Worm (Caenorhabditis elegans) whole organism, L2 larva: ENCODE measurements around the gene F52B11.5.

Experiments used
- C34F6.9 ChIP-seq: fragments of 150-350 bp; optimal IDR thresholded peaks from 2 replicates; lab custom pipeline; 2014; ENCODE audit warnings: missing biosample characterization, missing genetic modification characterization
- R02D3.7 ChIP-seq: fragments of 150-350 bp; optimal IDR thresholded peaks from 2 replicates; lab custom pipeline; 2014; ENCODE audit warnings: missing biosample characterization, missing genetic modification characterization
- Y55F3AM.14 ChIP-seq: fragments of 200-800 bp; sonication (Bioruptor generic); optimal IDR thresholded peaks from 2 replicates; lab custom pipeline; 2018; ENCODE audit warnings: mild to moderate bottlenecking, missing genetic modification characterization, missing compliant biosample characterization
- ama-1 ChIP-seq: fragments of 150-350 bp; optimal IDR thresholded peaks from 2 replicates; lab custom pipeline; 2018; ENCODE audit warnings: inconsistent platforms
- blmp-1 ChIP-seq: sonication (generic microtip); optimal IDR thresholded peaks from 2 replicates; lab custom pipeline; 2017; ENCODE audit warnings: missing genetic modification characterization, mild to moderate bottlenecking, missing compliant biosample characterization, antibody characterized with exemption, moderate library complexity; ENCODE audit not compliant: insufficient read depth
- ceh-16 ChIP-seq: fragments of 150-350 bp; optimal IDR thresholded peaks from 2 replicates; lab custom pipeline; 2014; ENCODE audit warnings: missing biosample characterization, missing genetic modification characterization
- ceh-82 ChIP-seq: fragments of 150-350 bp; optimal IDR thresholded peaks from 2 replicates; lab custom pipeline; 2014; ENCODE audit warnings: missing biosample characterization, missing genetic modification characterization
- crh-2 ChIP-seq: sonication (generic microtip); optimal IDR thresholded peaks from 2 replicates; lab custom pipeline; 2017; ENCODE audit warnings: missing biosample characterization, missing genetic modification characterization
- elt-1 ChIP-seq: fragments of 150-350 bp; optimal IDR thresholded peaks from 2 replicates; lab custom pipeline; 2014; ENCODE audit warnings: missing biosample characterization, missing genetic modification characterization
- fos-1 ChIP-seq: fragments of 150-350 bp; optimal IDR thresholded peaks from 2 replicates; lab custom pipeline; 2014; ENCODE audit warnings: missing biosample characterization, missing genetic modification characterization
- lin-13 ChIP-seq: fragments of 150-350 bp; optimal IDR thresholded peaks from 2 replicates; lab custom pipeline; 2014; ENCODE audit warnings: missing biosample characterization, missing genetic modification reagents, missing genetic modification characterization
- lin-39 ChIP-seq: fragments of 150-350 bp; optimal IDR thresholded peaks from 2 replicates; lab custom pipeline; 2014; ENCODE audit warnings: missing biosample characterization, missing genetic modification reagents, missing genetic modification characterization
- lsy-2 ChIP-seq, 2 experiments: fragments of 150-350 bp in 1 of 2; sonication (generic microtip) in 1 of 2; optimal IDR thresholded peaks; 2 replicates each; lab custom pipeline; 2014 to 2017; ENCODE audit warnings: missing biosample characterization in 2 of 2, missing genetic modification characterization in 2 of 2
- mab-5 ChIP-seq: fragments of 150-350 bp; optimal IDR thresholded peaks from 2 replicates; lab custom pipeline; 2014; ENCODE audit warnings: missing biosample characterization, missing genetic modification characterization
- mdl-1 ChIP-seq, 2 experiments: fragments of 150-350 bp in 1 of 2; sonication (generic microtip) in 1 of 2; optimal IDR thresholded peaks; 2 replicates each; lab custom pipeline; 2017; ENCODE audit warnings: missing biosample characterization in 2 of 2, missing genetic modification characterization in 2 of 2
- nhr-10 ChIP-seq: sonication (generic microtip); optimal IDR thresholded peaks from 2 replicates; lab custom pipeline; 2017; ENCODE audit warnings: missing biosample characterization, missing genetic modification characterization
- nhr-11 ChIP-seq: fragments of 150-350 bp; optimal IDR thresholded peaks from 2 replicates; lab custom pipeline; 2014; ENCODE audit warnings: missing biosample characterization, missing genetic modification characterization
- nhr-129 ChIP-seq: fragments of 150-350 bp; optimal IDR thresholded peaks from 2 replicates; lab custom pipeline; 2014; ENCODE audit warnings: missing biosample characterization, missing genetic modification characterization
- nhr-21 ChIP-seq: fragments of 150-350 bp; optimal IDR thresholded peaks from 2 replicates; lab custom pipeline; 2014; ENCODE audit warnings: missing biosample characterization, missing genetic modification characterization
- nhr-23 ChIP-seq: fragments of 150-350 bp; optimal IDR thresholded peaks from 2 replicates; lab custom pipeline; 2014; ENCODE audit warnings: missing biosample characterization, missing genetic modification reagents, missing genetic modification characterization
- nhr-237 ChIP-seq: fragments of 150-350 bp; optimal IDR thresholded peaks from 2 replicates; lab custom pipeline; 2014; ENCODE audit warnings: missing biosample characterization, missing genetic modification characterization
- nhr-77 ChIP-seq: fragments of 150-350 bp; optimal IDR thresholded peaks from 2 replicates; lab custom pipeline; 2014; ENCODE audit warnings: missing biosample characterization, missing genetic modification characterization
- skn-1 ChIP-seq: sonication (generic microtip); optimal IDR thresholded peaks from 2 replicates; lab custom pipeline; 2017; ENCODE audit warnings: missing biosample characterization, missing genetic modification characterization
- sma-9 ChIP-seq, 2 experiments: fragments of 150-350 bp in 1 of 2; sonication (generic microtip) in 1 of 2; optimal IDR thresholded peaks; 2 replicates each; lab custom pipeline; 2014 to 2016; ENCODE audit warnings: missing genetic modification characterization in 2 of 2, mild to moderate bottlenecking in 1 of 2, missing biosample characterization in 1 of 2, missing compliant biosample characterization in 1 of 2, missing genetic modification reagents in 1 of 2, moderate library complexity in 1 of 2
- snpc-4 ChIP-seq: fragments of 150-350 bp; optimal IDR thresholded peaks from 2 replicates; lab custom pipeline; 2014; ENCODE audit warnings: missing biosample characterization, missing genetic modification characterization
- unc-39 ChIP-seq: fragments of 150-350 bp; optimal IDR thresholded peaks from 2 replicates; lab custom pipeline; 2014; ENCODE audit warnings: missing biosample characterization, missing genetic modification characterization
- unc-55 ChIP-seq: fragments of 150-350 bp; sonication (generic microtip); optimal IDR thresholded peaks from 3 replicates; lab custom pipeline; 2014; ENCODE audit warnings: missing biosample characterization, missing genetic modification reagents, missing genetic modification characterization
- unc-62 ChIP-seq: fragments of 150-350 bp; optimal IDR thresholded peaks from 2 replicates; lab custom pipeline; 2014; ENCODE audit warnings: missing biosample characterization, missing genetic modification reagents, missing genetic modification characterization
- ztf-1 ChIP-seq: fragments of 200-800 bp; sonication (Bioruptor generic); conservative IDR thresholded peaks from 2 replicates; pipeline ENCODE4 v1.3.6; 2022; ENCODE audit warnings: missing genetic modification characterization, missing compliant biosample characterization
- ztf-11 ChIP-seq: sonication (generic microtip); optimal IDR thresholded peaks from 2 replicates; lab custom pipeline; 2017; ENCODE audit warnings: missing biosample characterization, missing genetic modification characterization

F52B11.5 gene

ce11 chrIV:14086395-14086794, 16.6 kb downstream of the F52B11.5 start:
- no peak for TF ChIP-seq snpc-4 (tag; lab: Kevin White, UChicago)
- TF ChIP-seq unc-55 (GFP tag; lab: Kevin White, UChicago), result no peak
- peak; percentile 6 for TF ChIP-seq nhr-21 (tag; lab: Kevin White, UChicago)
- peak; percentile 11 for TF ChIP-seq nhr-129 (tag; lab: Kevin White, UChicago)

ce11 chrIV:14083505-14083904, 19.5 kb downstream of the F52B11.5 start, which contains the start of gene F52B11.2:
Gene F52B11.2 (plus strand): TSS chrIV:14083568.
- TF ChIP-seq blmp-1, result no peak

ce11 chrIV:14082956-14083355, 20.1 kb downstream of the F52B11.5 start:
- TF ChIP-seq sma-9 (GFP tag; optimal IDR thresholded peaks at IDR 0.05; lab: Kevin White, UChicago) (no peak), sma-9 (tag; optimal IDR thresholded peaks at IDR 0.05; lab: Kevin White, UChicago) (no peak), skn-1 (tag; lab: Kevin White, UChicago) (no peak), lin-13 (no peak), mdl-1 (tag; optimal IDR thresholded peaks at IDR 0.05; lab: Kevin White, UChicago) (no peak), lin-39 (no peak), nhr-23 (no peak), ama-1 (no peak), unc-55 (GFP tag; lab: Kevin White, UChicago) (peak; percentile 15), Y55F3AM.14 (GFP tag; lab: Kevin White, UChicago) (no peak), C34F6.9 (tag; lab: Kevin White, UChicago) (no peak), crh-2 (peak; percentile 38), elt-1 (tag; lab: Kevin White, UChicago) (no peak), ztf-1 (GFP tag; lab: Robert Waterston, UW) (no peak), nhr-11 (tag; lab: Kevin White, UChicago) (no peak), nhr-129 (tag; lab: Kevin White, UChicago) (peak; percentile 8), unc-39 (tag; lab: Kevin White, UChicago) (no peak)
- TF ChIP-seq, all 48 proteins: peak for 3

- TF ChIP-seq fos-1, result no peak
- TF ChIP-seq blmp-1, result no peak
Observed at ce11 chrIV:14077135-14077534, 25.9 kb downstream of the F52B11.5 start, which contains the start of gene cfp-1. Gene cfp-1 (plus strand): TSS chrIV:14077435.

ce11 chrIV:14074456-14074855, 28.6 kb downstream of the F52B11.5 start:
- TF ChIP-seq nhr-10 (tag; lab: Kevin White, UChicago) (no peak), elt-1 (tag; lab: Kevin White, UChicago) (no peak), ceh-16 (tag; lab: Kevin White, UChicago) (no peak), mab-5 (tag; lab: Kevin White, UChicago) (no peak), unc-62 (GFP tag; lab: Kevin White, UChicago) (no peak), unc-55 (GFP tag; lab: Kevin White, UChicago) (no peak), nhr-23 (no peak), lin-39 (no peak), nhr-237 (no peak), ztf-11 (tag; lab: Kevin White, UChicago) (no peak), lin-13 (no peak), sma-9 (GFP tag; optimal IDR thresholded peaks at IDR 0.05; lab: Kevin White, UChicago) (no peak), sma-9 (tag; optimal IDR thresholded peaks at IDR 0.05; lab: Kevin White, UChicago) (no peak), ceh-82 (tag; lab: Kevin White, UChicago) (no peak), unc-39 (tag; lab: Kevin White, UChicago) (no peak), snpc-4 (tag; lab: Kevin White, UChicago) (no peak)

ce11 chrIV:14072011-14072649, 30.9 kb downstream of the F52B11.5 start:
- TF ChIP-seq ztf-11 (tag; lab: Kevin White, UChicago) (no peak), lsy-2 (tag; optimal IDR thresholded peaks at IDR 0.05; lab: Kevin White, UChicago) (peak in 1 of 2 experiments; percentile 16), ztf-1 (GFP tag; lab: Robert Waterston, UW) (0 out of 2 replicates have a peak, but pooled peaks have one; percentile 40), unc-39 (tag; lab: Kevin White, UChicago) (no peak), nhr-77 (tag; lab: Kevin White, UChicago) (no peak), R02D3.7 (tag; lab: Kevin White, UChicago) (no peak), skn-1 (tag; lab: Kevin White, UChicago) (no peak)
